Worm (Caenorhabditis elegans): ENCODE measurements around the gene srbc-71.
"Not testable (repeated sequence)": the region's sequence is repeated elsewhere in the genome, so short reads cannot be mapped to it uniquely, and the experiment has no call there.

srbc-71 gene

DNA sequence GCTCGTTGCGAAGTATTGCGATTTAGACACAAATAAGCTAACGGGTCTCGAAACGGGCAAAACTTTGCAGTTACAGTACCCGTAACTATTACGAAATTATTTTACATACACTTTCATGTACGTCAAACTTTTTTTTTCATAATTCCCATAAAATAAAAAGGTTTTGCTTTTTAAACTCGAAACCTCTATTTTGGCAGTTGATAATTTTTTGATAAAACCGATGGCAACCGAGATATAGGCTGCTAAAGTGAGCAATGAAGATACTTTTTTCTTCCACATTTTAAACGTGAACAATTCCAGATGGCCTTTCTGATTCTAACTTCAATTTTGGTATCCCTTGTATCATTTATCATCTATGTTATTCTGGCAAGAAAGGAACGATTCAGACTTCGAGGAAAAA is 28.6 kb downstream of the srbc-71 start, which contains the start of gene cyp-25A6:
Gene cyp-25A6, plus strand, starts transcription at position 301 of the 400 bp plus-strand sequence.
- not testable (repeated sequence) for TF ChIP-seq let-607 (tag; optimal IDR thresholded peaks at IDR 0.05); lin-54 (GFP tag; optimal IDR thresholded peaks at IDR 0.05); bed-2 (GFP tag; IDR thresholded peaks at IDR 0.05)

DNA sequence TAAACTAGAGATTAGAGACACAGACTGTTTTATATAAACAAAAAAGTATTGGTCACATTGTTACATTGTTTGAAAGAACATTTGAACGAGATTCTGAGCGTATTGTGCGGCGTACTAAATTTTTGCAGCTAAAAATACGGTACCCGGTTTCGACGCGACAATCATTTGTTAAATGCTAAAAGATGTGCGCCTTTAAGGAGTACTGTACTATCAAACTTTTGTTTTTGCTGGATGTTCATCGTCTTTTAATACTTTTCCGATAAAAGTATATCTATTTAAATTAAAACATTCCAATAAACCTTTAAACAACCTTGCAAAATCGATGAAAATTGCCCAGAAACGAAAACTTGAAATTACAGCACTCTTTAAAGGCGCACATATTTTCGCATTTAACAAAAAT is 29.0 kb downstream of the srbc-71 start, which contains the start of gene K06B9.6:
Gene K06B9.6, minus strand, starts transcription at position 101 of the 400 bp plus-strand sequence.
- TF ChIP-seq madf-6 (GFP tag; IDR thresholded peaks at IDR 0.05); snpc-1.3 (tag; optimal IDR thresholded peaks at IDR 0.05; ENCODE audit: insufficient read depth); tbp1 (GFP tag; optimal IDR thresholded peaks at IDR 0.05): not testable (repeated sequence)

DNA sequence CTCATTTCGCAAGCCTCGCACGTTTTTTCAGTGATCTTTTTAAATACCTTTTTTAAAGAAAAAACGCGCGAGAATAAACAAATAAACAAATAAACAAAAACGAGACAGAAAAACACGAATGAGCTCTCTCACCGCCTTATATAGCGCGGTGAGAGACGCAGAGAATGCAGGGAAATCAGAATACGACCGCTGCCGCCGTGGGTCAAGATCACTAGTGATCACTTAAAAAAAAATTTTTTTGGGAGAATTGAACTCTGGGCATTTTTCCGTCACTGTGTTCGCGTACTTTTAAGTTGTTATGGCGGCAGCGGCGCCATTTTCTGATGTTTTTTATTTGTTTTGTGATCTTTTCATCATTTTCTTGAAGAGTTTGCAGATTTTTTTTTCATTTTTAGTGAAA is 37.8 kb downstream of the srbc-71 start:
- TF ChIP-seq xnd-1 (tag; optimal IDR thresholded peaks at IDR 0.05): peak; percentile 75
- peak; percentile 62 for TF ChIP-seq madf-6 (GFP tag; IDR thresholded peaks at IDR 0.05)

DNA sequence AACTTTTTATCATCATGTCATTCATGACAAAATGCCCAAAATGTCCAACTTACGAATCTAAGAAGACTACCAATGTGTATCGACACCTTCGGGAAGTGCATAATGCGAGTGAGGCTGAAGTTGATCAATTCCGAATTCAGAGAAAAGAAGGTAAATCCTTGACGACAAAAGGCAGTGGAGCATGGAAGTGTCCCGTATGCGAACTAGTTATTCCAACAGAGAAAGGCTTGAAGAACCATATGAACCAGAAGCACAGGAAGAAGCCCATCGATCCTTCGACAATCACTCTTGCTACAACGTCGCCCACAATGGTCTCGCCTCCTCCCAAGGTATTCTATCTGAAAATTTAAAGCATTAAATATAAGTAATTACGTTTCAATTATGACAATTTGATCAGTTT is 39.7 kb downstream of the srbc-71 start, which contains the start of gene K08D10.11:
Gene K08D10.11, minus strand, starts transcription at position 101 of the 400 bp plus-strand sequence.
- not testable (repeated sequence) for TF ChIP-seq lir-1 (GFP tag; conservative IDR thresholded peaks at IDR 0.05); hrde-1 (tag; optimal IDR thresholded peaks at IDR 0.05; ENCODE audit: borderline replicate concordance); ceh-58 (GFP tag; IDR thresholded peaks at IDR 0.05)

DNA sequence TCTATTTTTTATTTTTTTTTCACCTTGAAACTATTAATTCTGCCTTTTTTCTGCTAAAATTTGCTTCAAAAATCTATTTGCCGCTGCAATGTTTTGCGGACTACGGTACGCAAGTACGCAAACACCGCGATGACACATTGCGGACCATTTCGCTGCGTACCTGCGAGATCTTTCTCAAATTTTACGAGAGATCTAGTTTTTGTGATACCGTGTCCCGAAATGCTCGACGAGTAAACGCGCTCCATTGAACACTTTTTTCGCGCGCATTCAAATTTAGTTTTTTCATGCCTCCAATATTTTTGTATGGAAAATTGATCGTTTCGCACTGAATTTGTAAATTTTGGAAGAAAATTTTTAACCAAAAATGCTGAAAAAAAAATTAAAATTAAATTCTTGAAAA is 41.0 kb downstream of the srbc-71 start:
- TF ChIP-seq hmg-1.2 (GFP tag; IDR thresholded peaks at IDR 0.05): peak; percentile 96
- 0 out of 2 replicates have a peak, but pooled peaks have one; percentile 56 for TF ChIP-seq ztf-28 (GFP tag; IDR thresholded peaks at IDR 0.05)
- TF ChIP-seq nfyb-1 (GFP tag; IDR thresholded peaks at IDR 0.05): peak; percentile 98
- TF ChIP-seq Y79H2A.3 (GFP tag; conservative IDR thresholded peaks at IDR 0.05): peak; percentile 75; the same call in 1 of the 2 replicates
- 0 out of 2 replicates have a peak, but pooled peaks have one; percentile 51 for TF ChIP-seq Y56A3A.18 (GFP tag; IDR thresholded peaks at IDR 0.05)
- TF ChIP-seq egl-44 (GFP tag; IDR thresholded peaks at IDR 0.05): 0 out of 2 replicates have a peak, but pooled peaks have one; percentile 45
- TF ChIP-seq lir-1 (GFP tag; conservative IDR thresholded peaks at IDR 0.05): peak; percentile 43; the same call in 1 of the 2 replicates
- TF ChIP-seq bed-2 (GFP tag; IDR thresholded peaks at IDR 0.05): peak; percentile 83
- TF ChIP-seq ztf-6 (GFP tag; IDR thresholded peaks at IDR 0.05): peak; percentile 80
- TF ChIP-seq mcd-1 (GFP tag; IDR thresholded peaks at IDR 0.05): peak; percentile 100
- peak; percentile 82 for TF ChIP-seq ekl-4 (GFP tag; IDR thresholded peaks at IDR 0.05)
- TF ChIP-seq attf-5 (GFP tag; optimal IDR thresholded peaks at IDR 0.05): peak; percentile 12
- peak; percentile 74; the same call in 1 of the 2 replicates for TF ChIP-seq lin-26 (GFP tag; IDR thresholded peaks at IDR 0.05)
- peak; percentile 82 for TF ChIP-seq ceh-100 (GFP tag; IDR thresholded peaks at IDR 0.05)
- TF ChIP-seq let-526 (GFP tag; IDR thresholded peaks at IDR 0.05): peak; percentile 81
- peak; percentile 97 for TF ChIP-seq dox-1 (GFP tag; IDR thresholded peaks at IDR 0.05)
- TF ChIP-seq lin-40 (tag; optimal IDR thresholded peaks at IDR 0.05): peak; percentile 23
- peak; percentile 93 for TF ChIP-seq rcor-1 (GFP tag; IDR thresholded peaks at IDR 0.05)
- TF ChIP-seq ceh-91 (GFP tag; IDR thresholded peaks at IDR 0.05): peak; percentile 63; the same call in 1 of the 2 replicates
- peak; percentile 42; the same call in 1 of the 2 replicates for TF ChIP-seq hsf-1 (GFP tag; IDR thresholded peaks at IDR 0.05)
- TF ChIP-seq ceh-40 (GFP tag; IDR thresholded peaks at IDR 0.05): 0 out of 2 replicates have a peak, but pooled peaks have one; percentile 25
- TF ChIP-seq madf-6 (GFP tag; IDR thresholded peaks at IDR 0.05): peak; percentile 49
- peak; percentile 81 for TF ChIP-seq attf-3 (GFP tag; conservative IDR thresholded peaks at IDR 0.05)
- TF ChIP-seq madf-3 (GFP tag; IDR thresholded peaks at IDR 0.05): 0 out of 2 replicates have a peak, but pooled peaks have one; percentile 8
- peak; percentile 72 for TF ChIP-seq hmg-20 (GFP tag; IDR thresholded peaks at IDR 0.05)
- TF ChIP-seq F33H1.4 (GFP tag; IDR thresholded peaks at IDR 0.05): peak; percentile 81
- peak; percentile 89 for TF ChIP-seq Y95B8A.8 (GFP tag; IDR thresholded peaks at IDR 0.05)
- TF ChIP-seq Y67H2A.10 (GFP tag; conservative IDR thresholded peaks at IDR 0.05): 0 out of 2 replicates have a peak, but pooled peaks have one; percentile 44
- peak; percentile 89 for TF ChIP-seq C06A6.2 (GFP tag; conservative IDR thresholded peaks at IDR 0.05)
- peak; percentile 21; the same call in 1 of the 2 replicates for TF ChIP-seq D2030.7 (GFP tag; IDR thresholded peaks at IDR 0.05)
- TF ChIP-seq pbrm-1 (GFP tag; IDR thresholded peaks at IDR 0.05): peak; percentile 93
- peak; percentile 75; the same call in 1 of the 2 replicates for TF ChIP-seq sea-2 (GFP tag; IDR thresholded peaks at IDR 0.05)

Measured in whole organism, young adult.